Worm (Caenorhabditis elegans) whole organism, mixed stage, embryonic: ENCODE data around the gene fbxb-71.

Experiments used
- lin-13 ChIP-seq: fragments of 150-350 bp; optimal IDR thresholded peaks from 2 replicates; lab custom pipeline; 2014; ENCODE audit warnings: missing biosample characterization, missing genetic modification characterization
- nhr-2 ChIP-seq: fragments of 150-350 bp; optimal IDR thresholded peaks from 2 replicates; lab custom pipeline; 2014; ENCODE audit warnings: missing biosample characterization, missing genetic modification characterization
- snpc-4 ChIP-seq: fragments of 150-350 bp; optimal IDR thresholded peaks from 2 replicates; lab custom pipeline; 2014; ENCODE audit warnings: missing biosample characterization, missing genetic modification characterization

ce11 chrX:3270806-3271205, 8.1 kb downstream of the fbxb-71 start, which contains the start of gene sul-1:
- TF ChIP-seq snpc-4 (tag; lab: Kevin White, UChicago), result no peak
- TF ChIP-seq nhr-2 (tag; lab: Kevin White, UChicago), result peak; percentile 45
- TF ChIP-seq lin-13, result no peak
